Worm (Caenorhabditis elegans): Measurements from ENCODE around the gene cand-1.

- TF ChIP-seq hmbx-1 (tag; optimal IDR thresholded peaks at IDR 0.05) (no peak), aly-1 (tag; optimal IDR thresholded peaks at IDR 0.05) (no peak), ama-1 (optimal IDR thresholded peaks at IDR 0.05) (no peak), tbx-37 (GFP tag; conservative IDR thresholded peaks at IDR 0.05) (no peak)
These were observed 22.7 kb upstream of the cand-1 start for ce11 chrV:16779971-16780370.

Data from whole organism, early embryonic.